Worm (Caenorhabditis elegans) whole organism, young adult: ENCODE data around the gene tlp-1.
A peak's percentile ranks its signal among the peaks of the same experiment; 100 is the strongest.

ENCODE experiments used
- B0019.2 ChIP-seq: fragments of 200-800 bp; sonication (Bioruptor generic); conservative IDR thresholded peaks from 2 replicates; pipeline ENCODE4 v1.3.6; 2022; ENCODE audit warnings: missing genetic modification reagents, missing genetic modification characterization, missing compliant biosample characterization
- B0261.1 ChIP-seq: sonication (generic microtip); optimal IDR thresholded peaks from 2 replicates; lab custom pipeline; 2016; ENCODE audit warnings: mild to moderate bottlenecking, missing genetic modification characterization, moderate library complexity, missing compliant biosample characterization
- D2030.7 ChIP-seq: fragments of 200-800 bp; sonication (Bioruptor generic); IDR thresholded peaks from 2 replicates; pipeline ENCODE4 v1.3.6; 2022; ENCODE audit warnings: missing genetic modification reagents, missing genetic modification characterization, missing compliant biosample characterization
- F23B12.7 ChIP-seq: sonication (generic microtip); optimal IDR thresholded peaks from 2 replicates; lab custom pipeline; 2017; ENCODE audit warnings: missing genetic modification characterization, mild to moderate bottlenecking, missing compliant biosample characterization, antibody characterized with exemption, moderate library complexity; ENCODE audit not compliant: insufficient read depth
- F33H1.4 ChIP-seq: fragments of 200-800 bp; sonication (Bioruptor generic); IDR thresholded peaks from 2 replicates; pipeline ENCODE4 v1.3.6; 2022; ENCODE audit warnings: missing genetic modification reagents, missing genetic modification characterization, missing compliant biosample characterization
- F37B4.10 ChIP-seq: fragments of 200-800 bp; sonication (Bioruptor generic); IDR thresholded peaks from 2 replicates; pipeline ENCODE4 v1.3.6; 2022; ENCODE audit warnings: missing genetic modification characterization, missing compliant biosample characterization
- F57A8.1 ChIP-seq: fragments of 200-800 bp; sonication (Bioruptor generic); optimal IDR thresholded peaks from 2 replicates; lab custom pipeline; 2018; ENCODE audit warnings: mild to moderate bottlenecking, missing genetic modification characterization, moderate library complexity, missing compliant biosample characterization
- F57C9.4 ChIP-seq: sonication (generic microtip); optimal IDR thresholded peaks from 2 replicates; lab custom pipeline; 2017; ENCODE audit warnings: mild to moderate bottlenecking, missing genetic modification characterization, missing compliant biosample characterization
- K11D2.4 ChIP-seq: fragments of 200-800 bp; sonication (Bioruptor generic); IDR thresholded peaks from 2 replicates; pipeline ENCODE4 v1.3.6; 2022; ENCODE audit warnings: missing genetic modification reagents, missing genetic modification characterization, missing compliant biosample characterization
- K12H6.12 ChIP-seq: fragments of 200-800 bp; sonication (Bioruptor generic); optimal IDR thresholded peaks from 2 replicates; lab custom pipeline; 2018; ENCODE audit warnings: mild to moderate bottlenecking, missing genetic modification characterization, missing compliant biosample characterization
- Y53G8AR.9 ChIP-seq: fragments of 200-800 bp; sonication (Bioruptor generic); conservative IDR thresholded peaks from 2 replicates; pipeline ENCODE4 v1.3.6; 2022; ENCODE audit warnings: missing genetic modification reagents, missing genetic modification characterization, missing compliant biosample characterization
- Y95B8A.8 ChIP-seq: fragments of 200-800 bp; sonication (Bioruptor generic); IDR thresholded peaks from 2 replicates; pipeline ENCODE4 v1.3.6; 2022; ENCODE audit warnings: missing genetic modification reagents, missing genetic modification characterization, missing compliant biosample characterization
- akir-1 ChIP-seq: fragments of 200-800 bp; sonication (Bioruptor generic); optimal IDR thresholded peaks from 2 replicates; lab custom pipeline; 2018; ENCODE audit warnings: mild to moderate bottlenecking, missing genetic modification characterization, moderate library complexity, missing compliant biosample characterization
- athp-1 ChIP-seq: sonication (generic microtip); optimal IDR thresholded peaks from 2 replicates; lab custom pipeline; 2017; ENCODE audit warnings: mild to moderate bottlenecking, missing genetic modification characterization, missing compliant biosample characterization
- attf-3 ChIP-seq: fragments of 200-800 bp; sonication (Bioruptor generic); conservative IDR thresholded peaks from 2 replicates; pipeline ENCODE4 v1.3.6; 2022; ENCODE audit warnings: missing genetic modification reagents, missing genetic modification characterization, missing compliant biosample characterization
- bed-2 ChIP-seq: fragments of 200-800 bp; sonication (Bioruptor generic); IDR thresholded peaks from 2 replicates; pipeline ENCODE4 v1.3.6; 2022; ENCODE audit warnings: missing genetic modification reagents, missing genetic modification characterization, missing compliant biosample characterization
- cebp-2 ChIP-seq: fragments of 200-800 bp; sonication (Bioruptor generic); IDR thresholded peaks from 2 replicates; pipeline ENCODE4 v1.3.6; 2022; ENCODE audit warnings: missing genetic modification characterization, missing compliant biosample characterization
- ceh-100 ChIP-seq: fragments of 200-800 bp; sonication (Bioruptor generic); IDR thresholded peaks from 2 replicates; pipeline ENCODE4 v1.3.6; 2022; ENCODE audit warnings: missing genetic modification reagents, missing genetic modification characterization, missing compliant biosample characterization
- ceh-40 ChIP-seq: fragments of 200-800 bp; sonication (Bioruptor generic); IDR thresholded peaks from 2 replicates; pipeline ENCODE4 v1.3.6; 2022; ENCODE audit warnings: missing genetic modification characterization, missing compliant biosample characterization
- dox-1 ChIP-seq: fragments of 200-800 bp; sonication (Bioruptor generic); IDR thresholded peaks from 2 replicates; pipeline ENCODE4 v1.3.6; 2022; ENCODE audit warnings: missing genetic modification reagents, missing genetic modification characterization, missing compliant biosample characterization
- dpff-1 ChIP-seq: sonication (generic microtip); optimal IDR thresholded peaks from 2 replicates; lab custom pipeline; 2017; ENCODE audit warnings: mild to moderate bottlenecking, missing genetic modification characterization, missing compliant biosample characterization
- dpl-1 ChIP-seq: fragments of 150-350 bp; optimal IDR thresholded peaks from 2 replicates; lab custom pipeline; 2014; ENCODE audit warnings: missing biosample characterization, missing genetic modification reagents, missing genetic modification characterization
- egl-18 ChIP-seq: fragments of 200-800 bp; sonication (Bioruptor generic); IDR thresholded peaks from 2 replicates; pipeline ENCODE4 v1.3.6; 2022; ENCODE audit warnings: missing genetic modification reagents, missing genetic modification characterization, missing compliant biosample characterization
- gei-17 ChIP-seq: fragments of 200-800 bp; sonication (Bioruptor generic); optimal IDR thresholded peaks from 2 replicates; lab custom pipeline; 2018; ENCODE audit warnings: mild to moderate bottlenecking, missing genetic modification characterization, missing compliant biosample characterization
- him-1 ChIP-seq: sonication (generic microtip); optimal IDR thresholded peaks from 2 replicates; lab custom pipeline; 2016; ENCODE audit warnings: missing genotype, missing genetic modification reagents, missing genetic modification characterization, missing compliant biosample characterization
- hlh-12 ChIP-seq: sonication (generic microtip); optimal IDR thresholded peaks from 2 replicates; lab custom pipeline; 2016; ENCODE audit warnings: missing genetic modification characterization, missing compliant biosample characterization
- hsf-1 ChIP-seq: fragments of 200-800 bp; sonication (Bioruptor generic); IDR thresholded peaks from 2 replicates; pipeline ENCODE4 v1.3.6; 2022; ENCODE audit warnings: missing genetic modification reagents, missing genetic modification characterization, missing compliant biosample characterization
- lag-1 ChIP-seq: fragments of 200-800 bp; sonication (Bioruptor generic); IDR thresholded peaks from 2 replicates; pipeline ENCODE4 v1.3.6; 2022; ENCODE audit warnings: missing genetic modification reagents, missing genetic modification characterization, missing compliant biosample characterization
- let-607 ChIP-seq, 2 experiments: fragments of 200-800 bp in 1 of 2; sonication (Bioruptor generic) in 1 of 2; sonication (generic microtip) in 1 of 2; optimal IDR thresholded peaks; 2 replicates each; lab custom pipeline; 2016 to 2018; ENCODE audit warnings: mild to moderate bottlenecking in 2 of 2, missing compliant biosample characterization in 2 of 2, missing genetic modification characterization in 2 of 2, moderate library complexity in 2 of 2, missing genotype in 1 of 2
- lsl-1 ChIP-seq: fragments of 200-800 bp; sonication (Bioruptor generic); optimal IDR thresholded peaks from 2 replicates; lab custom pipeline; 2018; ENCODE audit warnings: mild to moderate bottlenecking, missing genetic modification characterization, moderate library complexity, missing compliant biosample characterization
- madf-6 ChIP-seq: fragments of 200-800 bp; sonication (Bioruptor generic); IDR thresholded peaks from 2 replicates; pipeline ENCODE4 v1.3.6; 2022; ENCODE audit warnings: missing genetic modification reagents, missing genetic modification characterization, missing compliant biosample characterization
- madf-8 ChIP-seq: fragments of 200-800 bp; sonication (Bioruptor generic); conservative IDR thresholded peaks from 2 replicates; pipeline ENCODE4 v1.3.6; 2022; ENCODE audit warnings: missing genetic modification reagents, missing genetic modification characterization, missing compliant biosample characterization
- mes-4 ChIP-seq: sonication (generic microtip); optimal IDR thresholded peaks from 2 replicates; lab custom pipeline; 2016; ENCODE audit warnings: missing genotype, missing genetic modification characterization, missing compliant biosample characterization
- nfya-1 ChIP-seq: sonication (generic microtip); optimal IDR thresholded peaks from 2 replicates; lab custom pipeline; 2017; ENCODE audit warnings: antibody characterized with exemption, missing compliant biosample characterization, missing genetic modification characterization, borderline replicate concordance; ENCODE audit not compliant: insufficient read depth
- rec-8 ChIP-seq, 2 experiments: sonication (generic microtip); optimal IDR thresholded peaks; 2 replicates each; lab custom pipeline; 2016; ENCODE audit warnings: mild to moderate bottlenecking in 2 of 2, missing genetic modification characterization in 2 of 2, missing genetic modification reagents in 2 of 2, missing genotype in 2 of 2, missing biosample characterization in 1 of 2, missing compliant biosample characterization in 1 of 2, moderate library complexity in 1 of 2
- snpc-3.4 ChIP-seq: sonication (generic microtip); optimal IDR thresholded peaks from 2 replicates; lab custom pipeline; 2017; ENCODE audit warnings: missing genetic modification characterization, mild to moderate bottlenecking, missing compliant biosample characterization, antibody characterized with exemption, moderate library complexity, missing genotype, missing genetic modification reagents
- somi-1 ChIP-seq: fragments of 200-800 bp; sonication (Bioruptor generic); optimal IDR thresholded peaks from 2 replicates; lab custom pipeline; 2018; ENCODE audit warnings: mild to moderate bottlenecking, missing genetic modification characterization, missing compliant biosample characterization
- tbx-9 ChIP-seq: sonication (generic microtip); optimal IDR thresholded peaks from 2 replicates; lab custom pipeline; 2016; ENCODE audit warnings: borderline replicate concordance, missing genetic modification characterization, inconsistent platforms, missing compliant biosample characterization
- unc-62 ChIP-seq: fragments of 150-350 bp; optimal IDR thresholded peaks from 2 replicates; lab custom pipeline; 2014; ENCODE audit warnings: missing biosample characterization, missing genetic modification reagents, missing genetic modification characterization
- ztf-28 ChIP-seq: fragments of 200-800 bp; sonication (Bioruptor generic); IDR thresholded peaks from 2 replicates; pipeline ENCODE4 v1.3.6; 2022; ENCODE audit warnings: missing genetic modification reagents, missing genetic modification characterization, missing compliant biosample characterization
- ztf-6 ChIP-seq: fragments of 200-800 bp; sonication (Bioruptor generic); IDR thresholded peaks from 2 replicates; pipeline ENCODE4 v1.3.6; 2022; ENCODE audit warnings: missing genetic modification reagents, missing genetic modification characterization, missing compliant biosample characterization

The tlp-1 gene

DNA sequence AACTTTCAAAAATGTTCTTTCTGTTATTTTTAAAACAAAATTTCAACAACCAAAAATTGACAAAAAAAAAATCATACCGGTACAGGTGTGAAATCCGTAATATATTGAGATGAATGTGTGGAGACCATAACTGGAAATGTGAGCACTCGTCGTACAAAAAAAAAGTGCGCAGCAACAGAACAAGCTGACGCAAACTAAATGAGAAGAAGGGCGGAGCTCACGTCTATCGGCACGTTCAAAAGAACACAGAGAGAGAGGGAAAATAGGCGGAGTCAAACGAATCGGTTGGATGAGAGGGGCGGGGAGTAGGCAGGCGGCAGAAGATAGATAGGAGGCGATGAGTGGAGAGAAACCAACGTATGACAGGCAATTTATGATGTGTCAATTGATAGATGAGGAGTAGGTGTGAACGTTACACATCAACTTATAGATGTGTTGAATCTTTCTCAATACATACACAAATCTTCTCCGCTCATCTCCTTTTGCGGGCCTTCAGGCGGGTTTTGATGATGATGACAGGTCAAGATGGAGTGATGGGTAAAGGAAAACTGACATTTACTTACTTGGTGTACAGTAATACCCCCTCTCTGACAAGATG, at the start of gene tlp-1:
TSS of gene tlp-1 (minus strand) at position 255 of the 598 bp plus-strand sequence.
- TF ChIP-seq lag-1 (GFP tag; lab: Robert Waterston, UW) (no peak), unc-62 (GFP tag; lab: Kevin White, UChicago) (peak; percentile 94)

DNA sequence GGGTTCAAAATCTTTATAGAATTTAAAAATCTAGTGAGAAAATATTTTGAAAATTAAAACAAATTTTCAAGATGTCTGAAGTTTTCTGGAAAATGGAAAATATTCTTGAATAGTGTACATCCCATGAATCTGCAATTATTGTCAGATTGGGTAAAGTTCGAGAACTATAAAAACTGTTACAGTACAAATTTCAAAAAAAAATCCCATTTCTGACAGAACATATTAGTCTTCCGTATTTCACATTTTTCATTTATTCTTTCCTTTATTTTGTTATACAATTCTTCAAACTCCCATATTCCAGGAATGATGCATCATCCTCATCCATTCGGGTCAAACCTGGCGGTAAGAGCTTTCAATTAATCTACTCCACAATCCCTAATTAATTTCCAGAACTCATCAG, 46.2 kb upstream of the tlp-1 start, which contains the start of gene sorb-1:
TSS of gene sorb-1 (plus strand) at position 301 of the 400 bp plus-strand sequence.
- TF ChIP-seq dpff-1 (tag; lab: Kevin White, UChicago) (no peak), athp-1 (tag; lab: Kevin White, UChicago) (no peak), dox-1 (no peak)

DNA sequence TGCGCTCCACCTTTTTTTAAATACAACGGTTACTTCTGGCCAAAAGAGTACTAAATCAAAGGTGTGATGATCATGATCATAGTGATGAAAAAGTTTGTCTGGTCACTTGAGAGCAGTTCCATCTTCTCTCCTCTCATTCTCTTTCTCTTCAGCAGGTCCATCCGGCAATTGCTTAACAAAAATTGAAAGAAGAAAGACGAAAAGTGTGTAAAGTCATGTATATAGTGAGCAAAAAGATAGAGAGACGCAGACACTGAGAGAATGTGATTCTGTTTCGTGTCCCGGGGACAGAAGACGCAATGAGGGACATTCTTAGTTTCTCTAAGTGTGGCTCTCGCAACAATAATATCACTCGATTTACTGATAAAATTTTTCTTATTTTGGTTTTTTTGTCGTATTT, 44.9 kb upstream of the tlp-1 start:
- TF ChIP-seq dpl-1, result no peak
- no peak for TF ChIP-seq nfya-1 (tag; lab: Kevin White, UChicago)
- no peak for TF ChIP-seq athp-1 (tag; lab: Kevin White, UChicago)
- TF ChIP-seq F33H1.4 (GFP tag; lab: Robert Waterston, UW), result no peak
- TF ChIP-seq ceh-40, result no peak
- TF ChIP-seq F23B12.7 (tag; lab: Kevin White, UChicago), result no peak
- TF ChIP-seq snpc-3.4 (tag; lab: Kevin White, UChicago), result no peak
- no peak for TF ChIP-seq tbx-9 (tag; lab: Kevin White, UChicago)
- TF ChIP-seq, all 124 proteins: peak for 0

DNA sequence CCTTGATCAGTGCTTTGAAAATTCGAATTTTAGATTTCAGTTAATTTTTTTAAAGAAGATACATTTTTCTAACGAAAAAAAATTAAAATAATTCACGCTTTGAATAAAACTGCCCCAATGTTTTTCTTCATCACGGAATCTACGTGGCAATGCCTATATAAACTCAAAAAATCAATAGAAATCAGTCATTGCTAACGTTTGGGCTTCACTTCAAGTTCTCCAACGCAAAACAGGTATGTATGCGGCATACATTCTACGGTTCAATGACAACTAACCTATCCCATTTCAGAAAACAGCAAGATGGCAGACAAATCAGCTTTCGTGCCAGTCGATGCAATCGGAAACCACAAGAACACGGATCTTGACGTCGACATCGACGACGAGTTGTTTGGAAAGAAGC, 41.5 kb upstream of the tlp-1 start, which contains the start of gene C47A4.5:
TSS of gene C47A4.5 (plus strand) at position 301 of the 400 bp plus-strand sequence.
- TF ChIP-seq ztf-28, result no peak
- TF ChIP-seq akir-1, result no peak
- TF ChIP-seq egl-18 (GFP tag; lab: Robert Waterston, UW), result no peak
- no peak for TF ChIP-seq let-607 (tag; optimal IDR thresholded peaks at IDR 0.05; lab: Kevin White, UChicago)
- no peak for TF ChIP-seq ceh-100 (GFP tag; lab: Robert Waterston, UW)
- no peak for TF ChIP-seq somi-1 (GFP tag; lab: Kevin White, UChicago)
- no peak for TF ChIP-seq K12H6.12 (tag; lab: Kevin White, UChicago)
- no peak for TF ChIP-seq ztf-6 (GFP tag; lab: Robert Waterston, UW)
- no peak for TF ChIP-seq Y95B8A.8 (GFP tag; lab: Robert Waterston, UW)
- no peak for TF ChIP-seq K11D2.4 (GFP tag; lab: Robert Waterston, UW)
- no peak for TF ChIP-seq F57A8.1 (GFP tag; lab: Kevin White, UChicago)
- TF ChIP-seq hlh-12 (tag; lab: Kevin White, UChicago), result no peak
- TF ChIP-seq B0019.2 (GFP tag; lab: Robert Waterston, UW), result no peak
- no peak for TF ChIP-seq madf-8 (GFP tag; lab: Robert Waterston, UW)
- TF ChIP-seq B0261.1 (tag; lab: Kevin White, UChicago), result no peak
- no peak for TF ChIP-seq rec-8 (tag; optimal IDR thresholded peaks at IDR 0.05; lab: Kevin White, UChicago)
- no peak for TF ChIP-seq dpff-1 (tag; lab: Kevin White, UChicago)
- no peak for TF ChIP-seq bed-2 (GFP tag; lab: Robert Waterston, UW)
- no peak for TF ChIP-seq ceh-40

DNA sequence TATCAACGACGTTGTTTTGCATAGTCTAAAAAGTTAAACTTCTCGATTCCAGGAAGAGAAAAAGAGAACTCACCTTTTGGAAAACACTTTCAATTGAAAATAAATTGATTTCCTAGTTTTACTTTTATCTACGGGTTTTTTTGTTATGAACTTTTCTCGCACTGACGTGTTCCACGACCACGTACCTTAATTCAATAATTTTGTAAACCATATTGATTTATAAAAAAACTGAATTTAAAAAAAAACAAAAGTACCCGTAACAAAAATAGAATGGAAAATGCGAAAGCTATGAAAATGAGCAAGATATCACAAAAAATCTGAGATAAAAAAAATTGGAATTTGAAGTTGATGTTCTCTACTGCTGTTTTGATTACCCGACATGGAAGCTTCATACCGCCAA, 38.4 kb upstream of the tlp-1 start, which contains the start of gene C47A4.3:
TSS of gene C47A4.3 (minus strand) at position 101 of the 400 bp plus-strand sequence.
- TF ChIP-seq D2030.7 (no peak), F37B4.10 (no peak), Y95B8A.8 (GFP tag; lab: Robert Waterston, UW) (no peak), him-1 (tag; lab: Kevin White, UChicago) (no peak), attf-3 (no peak), Y53G8AR.9 (GFP tag; lab: Robert Waterston, UW) (no peak), lsl-1 (GFP tag; lab: Kevin White, UChicago) (no peak), K12H6.12 (tag; lab: Kevin White, UChicago) (no peak), hsf-1 (no peak), F57C9.4 (no peak), madf-6 (no peak), mes-4 (tag; lab: Kevin White, UChicago) (no peak), cebp-2 (GFP tag; lab: Robert Waterston, UW) (no peak), gei-17 (GFP tag; lab: Kevin White, UChicago) (no peak)
- TF ChIP-seq, all 124 proteins: peak for 0
